Worm (Caenorhabditis elegans): ENCODE measurements around the gene T22B2.3.

ce11 chrX:3878233-3878632, 38.9 kb upstream of the T22B2.3 start, which contains the start of gene F47F2.1:
- no peak for TF ChIP-seq unc-86 (tag; optimal IDR thresholded peaks at IDR 0.05)
- no peak for TF ChIP-seq lin-15B (tag; optimal IDR thresholded peaks at IDR 0.05)
- TF ChIP-seq nhr-71 (tag; optimal IDR thresholded peaks at IDR 0.05) = no peak
- no peak for TF ChIP-seq nhr-47 (tag; optimal IDR thresholded peaks at IDR 0.05)
- TF ChIP-seq nhr-76 (tag; optimal IDR thresholded peaks at IDR 0.05) = no peak
- no peak for TF ChIP-seq sup-37 (GFP tag; optimal IDR thresholded peaks at IDR 0.05)
- TF ChIP-seq isw-1 (GFP tag; IDR thresholded peaks at IDR 0.05) = no peak
- TF ChIP-seq ets-5 (GFP tag; IDR thresholded peaks at IDR 0.05) = no peak

Data from whole organism, L1 larva.